Fruit fly (Drosophila melanogaster) whole organism, embryonic: ENCODE measurements around the gene CG10663.

Experiments
- ATbp ChIP-seq: fragments of 200-800 bp; sonication (Bioruptor generic); optimal IDR thresholded peaks from 2 replicates; lab custom pipeline; 2017; ENCODE audit warnings: missing biosample characterization, mild to moderate bottlenecking, missing genetic modification characterization, missing genetic modification reagents
- Aef1 ChIP-seq: fragments of 200-800 bp; sonication (Bioruptor generic); IDR thresholded peaks from 3 replicates; pipeline ENCODE4 v1.3.6; 2022; ENCODE audit warnings: missing biosample characterization, missing genetic modification characterization
- CG10959 ChIP-seq: fragments of 200-800 bp; sonication (Bioruptor generic); IDR thresholded peaks from 2 replicates; pipeline ENCODE4 v1.3.6; 2022; ENCODE audit warnings: missing biosample characterization, missing genetic modification characterization
- CG11696 ChIP-seq: fragments of 200-800 bp; sonication (Bioruptor generic); IDR thresholded peaks from 2 replicates; pipeline ENCODE4 v1.3.6; 2022; ENCODE audit warnings: missing biosample characterization, missing genetic modification characterization
- CG1233 ChIP-seq: fragments of 200-800 bp; sonication (Bioruptor generic); optimal IDR thresholded peaks from 4 replicates; lab custom pipeline; 2018; ENCODE audit warnings: missing biosample characterization, mild to moderate bottlenecking, missing genetic modification characterization
- CG12769 ChIP-seq: fragments of 200-800 bp; sonication (Bioruptor generic); optimal IDR thresholded peaks from 2 replicates; lab custom pipeline; 2019; ENCODE audit warnings: missing biosample characterization, mild to moderate bottlenecking, missing genetic modification characterization, moderate library complexity
- CG14014 ChIP-seq: fragments of 200-800 bp; sonication (Bioruptor generic); IDR thresholded peaks from 2 replicates; pipeline ENCODE4 v1.3.6; 2022; ENCODE audit warnings: missing biosample characterization, missing genetic modification characterization
- CG15011 ChIP-seq: fragments of 200-800 bp; sonication (Bioruptor generic); optimal IDR thresholded peaks from 3 replicates; lab custom pipeline; 2018; ENCODE audit warnings: missing biosample characterization, mild to moderate bottlenecking, missing genetic modification characterization
- CG1647 ChIP-seq: fragments of 200-800 bp; sonication (Bioruptor generic); optimal IDR thresholded peaks from 3 replicates; lab custom pipeline; 2016; ENCODE audit warnings: missing biosample characterization, missing genetic modification characterization
- CG17186 ChIP-seq: fragments of 200-800 bp; sonication (Bioruptor generic); optimal IDR thresholded peaks from 3 replicates; lab custom pipeline; 2017; ENCODE audit warnings: missing biosample characterization, missing genetic modification reagents, missing genetic modification characterization
- CG2199 ChIP-seq: fragments of 200-800 bp; sonication (Bioruptor generic); IDR thresholded peaks from 3 replicates; pipeline ENCODE4 v1.3.6; 2022; ENCODE audit warnings: missing biosample characterization, missing genetic modification characterization
- CG2875 ChIP-seq: fragments of 200-800 bp; sonication (Bioruptor generic); optimal IDR thresholded peaks from 2 replicates; lab custom pipeline; 2017; ENCODE audit warnings: missing biosample characterization, mild to moderate bottlenecking, missing genetic modification characterization, missing genetic modification reagents
- CG32767 ChIP-seq: fragments of 200-800 bp; sonication (Bioruptor generic); IDR thresholded peaks from 2 replicates; pipeline ENCODE4 v1.3.6; 2022; ENCODE audit warnings: missing biosample characterization, missing genetic modification characterization
- CG34224 ChIP-seq: fragments of 200-800 bp; sonication (Bioruptor generic); IDR thresholded peaks from 3 replicates; pipeline ENCODE4 v1.3.6; 2022; ENCODE audit warnings: missing biosample characterization, missing genetic modification characterization; ENCODE audit not compliant: partially characterized antibody
- CG4360 ChIP-seq: fragments of 200-800 bp; sonication (Bioruptor generic); IDR thresholded peaks from 2 replicates; pipeline ENCODE4 v1.3.6; 2022; ENCODE audit warnings: missing biosample characterization, missing genetic modification characterization
- CG4617 ChIP-seq: fragments of 200-800 bp; sonication (Bioruptor generic); optimal IDR thresholded peaks from 3 replicates; lab custom pipeline; 2016; ENCODE audit warnings: missing biosample characterization, missing genetic modification characterization, borderline replicate concordance
- CG5180 ChIP-seq: fragments of 200-800 bp; sonication (Bioruptor generic); optimal IDR thresholded peaks from 3 replicates; lab custom pipeline; 2017; ENCODE audit warnings: missing biosample characterization, missing genetic modification characterization, mild to moderate bottlenecking, moderate library complexity, missing genetic modification reagents
- CG6654 ChIP-seq: fragments of 200-800 bp; sonication (Bioruptor generic); optimal IDR thresholded peaks from 2 replicates; lab custom pipeline; 2017; ENCODE audit warnings: missing biosample characterization, mild to moderate bottlenecking, missing genetic modification characterization
- Drgx ChIP-seq: fragments of 200-800 bp; sonication (Bioruptor generic); IDR thresholded peaks from 2 replicates; pipeline ENCODE4 v1.3.6; 2022; ENCODE audit warnings: missing biosample characterization, missing genetic modification characterization
- Ets65A ChIP-seq: fragments of 200-800 bp; sonication (Bioruptor generic); peaks from one replicate; lab custom pipeline; 2016; ENCODE audit warnings: missing biosample characterization, missing genetic modification characterization
- H2.0 ChIP-seq: fragments of 200-800 bp; sonication (Bioruptor generic); IDR thresholded peaks from 2 replicates; pipeline ENCODE4 v1.3.6; 2022; ENCODE audit warnings: missing biosample characterization, missing genetic modification characterization
- Mad ChIP-seq: fragments of 200-800 bp; sonication (Bioruptor generic); optimal IDR thresholded peaks from 2 replicates; lab custom pipeline; 2016; ENCODE audit warnings: missing biosample characterization, missing genetic modification characterization
- Nf-YA ChIP-seq: fragments of 200-800 bp; sonication (Bioruptor generic); IDR thresholded peaks from 2 replicates; pipeline ENCODE4 v1.3.6; 2022; ENCODE audit warnings: missing biosample characterization, missing genetic modification characterization
- Pdp1 ChIP-seq, 2 experiments: fragments of 200-800 bp; sonication (Bioruptor generic); optimal IDR thresholded peaks; 3 replicates each; lab custom pipeline; 2016; ENCODE audit warnings: missing biosample characterization in 2 of 2, missing genetic modification characterization in 2 of 2, mild to moderate bottlenecking in 1 of 2, moderate library complexity in 1 of 2
- Sin3A ChIP-seq: fragments of >200 bp; optimal IDR thresholded peaks from 2 replicates; lab custom pipeline; 2018
- TFAM ChIP-seq: fragments of 200-800 bp; sonication (Bioruptor generic); optimal IDR thresholded peaks from 2 replicates; lab custom pipeline; 2017; ENCODE audit warnings: missing biosample characterization, missing genetic modification characterization, inconsistent platforms
- Trl ChIP-seq, 3 experiments: fragments of >200 bp in 2 of 3; fragments of 200-800 bp in 1 of 3; sonication (Bioruptor generic) in 1 of 3; optimal IDR thresholded peaks; 2 replicates in 1 of 3; 3 replicates in 2 of 3; lab custom pipeline; 2016 to 2017; ENCODE audit warnings: missing biosample characterization in 1 of 3, missing genetic modification characterization in 1 of 3
- bigmax ChIP-seq: fragments of 200-800 bp; sonication (Bioruptor generic); optimal IDR thresholded peaks from 2 replicates; lab custom pipeline; 2018; ENCODE audit warnings: missing biosample characterization, mild to moderate bottlenecking, missing genetic modification characterization
- bsh ChIP-seq, 2 experiments: fragments of 200-800 bp; sonication (Bioruptor generic); optimal IDR thresholded peaks; 2 replicates each; lab custom pipeline; 2017 to 2018; ENCODE audit warnings: mild to moderate bottlenecking in 2 of 2, missing biosample characterization in 2 of 2, missing genetic modification characterization in 2 of 2, moderate library complexity in 1 of 2
- cg ChIP-seq: fragments of 200-800 bp; sonication (Bioruptor generic); optimal IDR thresholded peaks from 3 replicates; lab custom pipeline; 2019; ENCODE audit warnings: missing biosample characterization, mild to moderate bottlenecking, missing genetic modification characterization, moderate library complexity
- chinmo ChIP-seq: fragments of 200-800 bp; sonication (Bioruptor generic); IDR thresholded peaks from 4 replicates; pipeline ENCODE4 v1.3.6; 2022; ENCODE audit warnings: missing biosample characterization, missing genetic modification characterization; ENCODE audit not compliant: partially characterized antibody
- croc ChIP-seq: fragments of 200-800 bp; sonication (Bioruptor generic); conservative IDR thresholded peaks from 3 replicates; pipeline ENCODE4 v1.3.6; 2022; ENCODE audit warnings: missing biosample characterization, missing genetic modification characterization
- danr ChIP-seq: fragments of 200-800 bp; sonication (Bioruptor generic); IDR thresholded peaks from 2 replicates; pipeline ENCODE4 v1.3.6; 2022; ENCODE audit warnings: missing biosample characterization, missing genetic modification characterization
- fd3F ChIP-seq: fragments of 200-800 bp; sonication (Bioruptor generic); optimal IDR thresholded peaks from 2 replicates; lab custom pipeline; 2018; ENCODE audit warnings: missing biosample characterization, mild to moderate bottlenecking, missing genetic modification characterization, moderate library complexity
- fd96Cb ChIP-seq: fragments of 200-800 bp; sonication (Bioruptor generic); optimal IDR thresholded peaks from 2 replicates; lab custom pipeline; 2018; ENCODE audit warnings: missing biosample characterization, mild to moderate bottlenecking, missing genetic modification characterization, moderate library complexity
- hbn ChIP-seq: fragments of 200-800 bp; sonication (Bioruptor generic); IDR thresholded peaks from 2 replicates; pipeline ENCODE4 v1.3.6; 2022; ENCODE audit warnings: missing biosample characterization, missing genetic modification characterization; ENCODE audit not compliant: partially characterized antibody
- her ChIP-seq: fragments of 200-800 bp; sonication (Bioruptor generic); optimal IDR thresholded peaks from 2 replicates; lab custom pipeline; 2016; ENCODE audit warnings: missing biosample characterization, missing genetic modification characterization
- klu ChIP-seq: fragments of 200-800 bp; sonication (Bioruptor generic); IDR thresholded peaks from 2 replicates; pipeline ENCODE4 v1.3.6; 2022; ENCODE audit warnings: missing biosample characterization, missing genetic modification characterization
- lola ChIP-seq, 3 experiments: fragments of >200 bp in 2 of 3; fragments of 200-800 bp in 1 of 3; sonication (Bioruptor generic) in 1 of 3; optimal IDR thresholded peaks; 2 replicates each; lab custom pipeline; 2017 to 2019; ENCODE audit warnings: missing biosample characterization in 3 of 3, missing genetic modification characterization in 3 of 3, mild to moderate bottlenecking in 1 of 3, moderate library complexity in 1 of 3
- nerfin-2 ChIP-seq: fragments of 200-800 bp; sonication (Bioruptor generic); IDR thresholded peaks from 2 replicates; pipeline ENCODE4 v1.3.6; 2022; ENCODE audit warnings: missing biosample characterization, missing genetic modification characterization; ENCODE audit not compliant: partially characterized antibody
- nom ChIP-seq: fragments of 200-800 bp; sonication (Bioruptor generic); optimal IDR thresholded peaks from 2 replicates; lab custom pipeline; 2017; ENCODE audit warnings: missing biosample characterization, missing genetic modification characterization, mild to moderate bottlenecking, moderate library complexity, missing genetic modification reagents
- prd ChIP-seq, 3 experiments: fragments of >200 bp in 2 of 3; fragments of 200-800 bp in 1 of 3; sonication (Bioruptor generic) in 1 of 3; optimal IDR thresholded peaks in 2 of 3; IDR thresholded peaks in 1 of 3; 2 replicates in 2 of 3; 3 replicates in 1 of 3; pipeline versions ENCODE4 v1.3.6 to Lab custom; 2017 to 2022; ENCODE audit warnings: missing biosample characterization in 1 of 3, missing genetic modification characterization in 1 of 3
- sqz ChIP-seq: fragments of 200-800 bp; sonication (Bioruptor generic); optimal IDR thresholded peaks from 3 replicates; lab custom pipeline; 2018; ENCODE audit warnings: missing biosample characterization, mild to moderate bottlenecking, missing genetic modification characterization

The CG10663 gene

DNA sequence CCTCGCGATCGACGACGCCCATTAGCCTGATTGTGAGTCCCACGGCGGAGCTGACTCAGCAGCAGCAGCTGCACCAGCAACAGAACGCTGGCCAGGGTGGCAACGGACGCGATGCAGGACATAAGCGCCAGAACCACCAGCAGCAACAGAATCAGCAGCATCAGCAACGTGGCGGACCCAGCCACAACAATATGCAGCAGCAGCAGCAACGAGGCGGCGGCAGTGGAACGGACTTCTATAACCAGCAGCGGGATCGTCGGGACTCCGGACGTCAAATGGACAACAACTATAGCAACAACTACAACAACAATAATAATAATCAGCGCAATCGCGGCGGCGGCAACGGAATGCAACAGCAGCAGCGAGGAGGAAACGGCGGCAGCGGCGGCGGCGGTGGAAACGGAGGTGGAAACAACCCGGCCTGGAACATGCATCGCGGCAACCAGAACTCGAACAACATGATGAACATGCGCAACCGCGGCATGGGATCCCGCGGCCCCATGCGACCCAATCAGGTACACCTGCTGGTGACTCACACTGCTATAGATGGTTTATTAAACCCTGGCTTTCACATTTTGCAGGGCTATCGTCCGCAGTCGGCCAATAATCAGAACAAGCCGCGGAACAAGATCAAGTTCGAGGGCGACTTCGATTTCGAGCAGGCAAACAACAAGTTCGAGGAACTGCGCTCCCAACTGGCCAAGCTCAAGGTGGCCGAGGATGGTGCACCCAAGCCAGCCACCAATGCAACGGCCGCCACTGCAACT lies 32.8 kb upstream of the CG10663 start (continued):
- TF ChIP-seq Nf-YA (0 out of 2 replicates have a peak, but pooled peaks have one; percentile 22), fd96Cb (tag; lab: Kevin White, UChicago) (no peak), fd3F (GFP tag; lab: Kevin White, UChicago) (no peak), CG32767 (GFP tag; lab: Robert Waterston, UW) (no peak), H2.0 (GFP tag; lab: Robert Waterston, UW) (0 out of 2 replicates have a peak, but pooled peaks have one; percentile 11), croc (GFP tag; lab: Robert Waterston, UW) (no peak), Ets65A (GFP tag; lab: Kevin White, UChicago) (peak; percentile 64), CG1233 (GFP tag; lab: Kevin White, UChicago) (no peak)

DNA sequence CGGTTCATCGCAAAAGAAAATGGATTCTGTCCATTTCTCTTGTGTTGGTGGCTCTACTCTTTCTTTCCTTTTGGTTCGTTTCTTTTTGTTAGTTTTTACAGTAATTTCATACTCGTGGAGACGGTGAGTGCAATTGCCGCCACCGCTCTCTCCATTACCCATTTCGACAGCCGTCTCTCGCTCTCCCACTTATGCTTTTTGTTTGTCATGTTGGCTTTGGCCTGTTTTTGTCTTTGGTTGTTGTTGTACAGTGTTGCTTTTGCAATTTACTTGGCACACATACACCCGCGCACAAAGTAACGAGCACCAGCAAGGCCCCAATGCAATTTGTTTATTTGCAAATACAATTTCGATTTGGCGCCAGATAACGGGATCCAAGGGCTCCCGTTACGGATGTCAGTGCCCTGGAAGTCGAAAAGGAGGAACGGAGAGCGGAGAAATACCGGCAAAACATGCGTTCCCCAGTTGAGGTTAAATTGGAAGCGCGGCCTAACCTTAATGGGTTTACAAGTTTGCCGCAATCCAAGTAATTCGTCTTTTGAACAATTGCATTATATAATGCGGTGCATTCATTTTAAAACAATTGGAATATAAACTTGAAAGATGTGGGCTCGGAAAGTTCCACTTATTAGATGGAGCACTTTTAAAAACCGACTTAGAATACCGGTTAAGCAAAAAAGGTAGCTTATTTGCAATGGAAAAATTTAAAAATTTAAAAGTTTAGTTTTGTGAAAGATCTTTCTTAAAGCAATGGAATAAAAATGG lies 31.0 kb upstream of the CG10663 start:
- TF ChIP-seq danr (GFP tag; lab: Robert Waterston, UW): no peak
- TF ChIP-seq cg (GFP tag; lab: Kevin White, UChicago): peak; percentile 14
- TF ChIP-seq her: no peak
- TF ChIP-seq Drgx (GFP tag; lab: Robert Waterston, UW): peak; percentile 72
- TF ChIP-seq chinmo (GFP tag; lab: Robert Waterston, UW): 0 out of 4 replicates have a peak, but pooled peaks have one; percentile 35
- 0 out of 3 replicates have a peak, but pooled peaks have one; percentile 7 for TF ChIP-seq CG2199 (GFP tag; lab: Robert Waterston, UW)
- TF ChIP-seq CG4617 (GFP tag; lab: Kevin White, UChicago): no peak
- TF ChIP-seq CG4360: peak; percentile 68
- peak in 1 of 2 experiments; percentile 85 for TF ChIP-seq Pdp1 (GFP tag; optimal IDR thresholded peaks at IDR 0.05; lab: Kevin White, UChicago)
- peak in 1 of 2 experiments; percentile 89 for TF ChIP-seq bsh (GFP tag; optimal IDR thresholded peaks at IDR 0.05; lab: Kevin White, UChicago)
- peak; percentile 43 for TF ChIP-seq ATbp
- 0 out of 3 replicates have a peak, but pooled peaks have one; percentile 14 for TF ChIP-seq CG34224
- no peak for TF ChIP-seq nerfin-2 (GFP tag; lab: Robert Waterston, UW)
- peak; percentile 69 to 73 for TF ChIP-seq Trl (optimal IDR thresholded peaks at IDR 0.05; lab: Kevin White, UChicago)
- no peak for TF ChIP-seq Trl (GFP tag; optimal IDR thresholded peaks at IDR 0.05; lab: Kevin White, UChicago)
- TF ChIP-seq bigmax (GFP tag; lab: Kevin White, UChicago): peak; percentile 84
- peak; percentile 15; the same call in 1 of the 2 replicates for TF ChIP-seq hbn
- peak; percentile 95 for TF ChIP-seq nom (GFP tag; lab: Kevin White, UChicago)
- TF ChIP-seq CG12769: peak; percentile 24

DNA sequence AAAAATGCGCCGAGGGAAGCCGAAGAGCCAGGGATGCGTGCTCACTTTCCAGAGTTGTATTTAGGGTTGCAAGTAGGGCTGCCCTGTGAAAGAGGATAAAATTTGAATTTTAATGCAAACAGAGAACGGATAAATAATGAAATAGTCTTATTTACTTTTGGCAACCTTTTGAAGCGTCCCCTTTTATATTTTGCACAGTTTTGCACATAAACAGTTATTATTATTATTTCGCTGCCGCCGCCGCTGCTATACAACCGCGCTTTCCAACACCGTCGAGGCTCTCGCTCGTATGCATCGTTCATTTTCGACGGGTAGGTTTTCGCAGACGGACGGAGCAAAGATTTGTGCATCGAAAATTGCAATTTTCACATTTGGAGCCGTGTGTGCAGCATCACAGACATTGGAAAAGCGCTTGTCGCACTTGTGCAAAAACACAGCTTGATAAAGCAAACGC lies 30.0 kb upstream of the CG10663 start, which contains the start of the genes sti and tral:
TSS of gene sti (minus strand) at position 54 of the 454 bp plus-strand sequence.
TSS of gene tral (plus strand) at position 298 of the 454 bp plus-strand sequence.
- no peak for TF ChIP-seq prd (optimal IDR thresholded peaks at IDR 0.05; lab: Kevin White, UChicago)
- TF ChIP-seq prd (GFP tag; IDR thresholded peaks at IDR 0.05; lab: Robert Waterston, UW): peak; percentile 89
- TF ChIP-seq CG6654 (GFP tag; lab: Kevin White, UChicago): peak; percentile 52
- TF ChIP-seq CG5180 (GFP tag; lab: Kevin White, UChicago): no peak
- TF ChIP-seq klu (GFP tag; lab: Robert Waterston, UW): peak; percentile 72
- peak; percentile 84 for TF ChIP-seq Aef1 (GFP tag; lab: Robert Waterston, UW)
- TF ChIP-seq CG11696 (GFP tag; lab: Robert Waterston, UW): peak; percentile 41; the same call in 1 of the 2 replicates
- peak; percentile 87 for TF ChIP-seq CG14014 (GFP tag; lab: Robert Waterston, UW)
- peak; percentile 39 for TF ChIP-seq CG2875 (GFP tag; lab: Kevin White, UChicago)
- peak; percentile 95 for TF ChIP-seq CG1647 (GFP tag; lab: Kevin White, UChicago)
- TF ChIP-seq CG10959 (GFP tag; lab: Robert Waterston, UW): peak; percentile 72
- peak; percentile 93 for TF ChIP-seq Mad
- TF ChIP-seq CG17186 (GFP tag; lab: Kevin White, UChicago): peak; percentile 94
- peak; percentile 97 for TF ChIP-seq Sin3A (lab: Kevin White, UChicago)
- peak in 1 of 3 experiments; percentile 78 for TF ChIP-seq lola (GFP tag; optimal IDR thresholded peaks at IDR 0.05; lab: Kevin White, UChicago)
- no peak for TF ChIP-seq TFAM (GFP tag; lab: Kevin White, UChicago)
- TF ChIP-seq bsh (GFP tag; optimal IDR thresholded peaks at IDR 0.05; lab: Kevin White, UChicago): peak; percentile 23 to 76
- TF ChIP-seq CG15011 (GFP tag; lab: Kevin White, UChicago): peak; percentile 70
- peak; percentile 79 for TF ChIP-seq sqz
